Fruit fly (Drosophila melanogaster) whole organism, embryonic: ENCODE data around the gene Ctr9.

Experiments used
- BEAF-32 ChIP-seq: fragments of 200-800 bp; sonication (Bioruptor generic); optimal IDR thresholded peaks from 3 replicates; lab custom pipeline; 2017; ENCODE audit warnings: missing biosample characterization, missing genetic modification characterization, mild to moderate bottlenecking, moderate library complexity, missing genetic modification reagents
- CG10431 ChIP-seq: fragments of 200-800 bp; sonication (Bioruptor generic); optimal IDR thresholded peaks from 3 replicates; lab custom pipeline; 2018; ENCODE audit warnings: missing biosample characterization, mild to moderate bottlenecking, missing genetic modification characterization
- CG11085 ChIP-seq: fragments of 200-800 bp; sonication (Bioruptor generic); IDR thresholded peaks from 2 replicates; pipeline ENCODE4 v1.3.6; 2022; ENCODE audit warnings: missing biosample characterization, missing genetic modification characterization
- CG12104 ChIP-seq: fragments of 200-800 bp; sonication (Bioruptor generic); optimal IDR thresholded peaks from 3 replicates; lab custom pipeline; 2016; ENCODE audit warnings: missing biosample characterization, missing genetic modification characterization
- CG12942 ChIP-seq: fragments of 200-800 bp; sonication (Bioruptor generic); optimal IDR thresholded peaks from 3 replicates; lab custom pipeline; 2016; ENCODE audit warnings: missing biosample characterization, missing genetic modification characterization
- CG13424 ChIP-seq: fragments of 200-800 bp; sonication (Bioruptor generic); optimal IDR thresholded peaks from 2 replicates; lab custom pipeline; 2019; ENCODE audit warnings: missing biosample characterization, mild to moderate bottlenecking, missing genetic modification characterization, moderate library complexity
- CG13894 ChIP-seq: fragments of 200-800 bp; sonication (Bioruptor generic); optimal IDR thresholded peaks from 3 replicates; lab custom pipeline; 2018; ENCODE audit warnings: missing biosample characterization, mild to moderate bottlenecking, missing genetic modification characterization, moderate library complexity
- CG15479 ChIP-seq: fragments of 200-800 bp; sonication (Bioruptor generic); optimal IDR thresholded peaks from 3 replicates; lab custom pipeline; 2019; ENCODE audit warnings: missing biosample characterization, mild to moderate bottlenecking, missing genetic modification characterization, moderate library complexity
- CG16815 ChIP-seq: fragments of 200-800 bp; sonication (Bioruptor generic); optimal IDR thresholded peaks from 3 replicates; lab custom pipeline; 2017; ENCODE audit warnings: missing biosample characterization, mild to moderate bottlenecking, missing genetic modification characterization
- CG1792 ChIP-seq: fragments of 200-800 bp; sonication (Bioruptor generic); optimal IDR thresholded peaks from 2 replicates; lab custom pipeline; 2016; ENCODE audit warnings: missing biosample characterization, missing genetic modification characterization
- CG18476 ChIP-seq: fragments of 200-800 bp; sonication (Bioruptor generic); optimal IDR thresholded peaks from 2 replicates; lab custom pipeline; 2016; ENCODE audit warnings: missing biosample characterization, mild to moderate bottlenecking, missing genetic modification characterization
- CG30431 ChIP-seq: fragments of 200-800 bp; sonication (Bioruptor generic); optimal IDR thresholded peaks from 2 replicates; lab custom pipeline; 2017; ENCODE audit warnings: missing biosample characterization, missing genetic modification characterization
- CG31224 ChIP-seq: fragments of 200-800 bp; sonication (Bioruptor generic); IDR thresholded peaks from 2 replicates; pipeline ENCODE4 v1.3.6; 2022; ENCODE audit warnings: missing biosample characterization, missing genetic modification characterization
- CG4328 ChIP-seq: fragments of 200-800 bp; sonication (Bioruptor generic); optimal IDR thresholded peaks from 3 replicates; lab custom pipeline; 2017; ENCODE audit warnings: missing biosample characterization, missing genetic modification reagents, missing genetic modification characterization
- CG43689 ChIP-seq: fragments of 200-800 bp; sonication (Bioruptor generic); IDR thresholded peaks from 2 replicates; pipeline ENCODE4 v1.3.6; 2022; ENCODE audit warnings: missing biosample characterization, missing genetic modification characterization
- CG5180 ChIP-seq: fragments of 200-800 bp; sonication (Bioruptor generic); optimal IDR thresholded peaks from 3 replicates; lab custom pipeline; 2017; ENCODE audit warnings: missing biosample characterization, missing genetic modification characterization, mild to moderate bottlenecking, moderate library complexity, missing genetic modification reagents
- CG6175 ChIP-seq: fragments of 200-800 bp; sonication (Bioruptor generic); IDR thresholded peaks from 3 replicates; pipeline ENCODE4 v1.3.6; 2022; ENCODE audit warnings: missing biosample characterization, missing genetic modification characterization
- CG7357 ChIP-seq: fragments of 200-800 bp; sonication (Bioruptor generic); IDR thresholded peaks from 3 replicates; pipeline ENCODE4 v1.3.6; 2022; ENCODE audit warnings: missing biosample characterization, missing genetic modification characterization
- CG7556 ChIP-seq: fragments of 200-800 bp; sonication (Bioruptor generic); optimal IDR thresholded peaks from 2 replicates; lab custom pipeline; 2017; ENCODE audit warnings: missing biosample characterization, mild to moderate bottlenecking, missing genetic modification characterization
- CG7839 ChIP-seq: fragments of 200-800 bp; sonication (Bioruptor generic); optimal IDR thresholded peaks from 3 replicates; lab custom pipeline; 2018; ENCODE audit warnings: missing biosample characterization, mild to moderate bottlenecking, missing genetic modification characterization, moderate library complexity
- D19B ChIP-seq: fragments of 200-800 bp; sonication (Bioruptor generic); optimal IDR thresholded peaks from 2 replicates; lab custom pipeline; 2017; ENCODE audit warnings: missing biosample characterization, mild to moderate bottlenecking, missing genetic modification characterization
- Deaf1 ChIP-seq: fragments of 200-800 bp; optimal IDR thresholded peaks from 3 replicates; lab custom pipeline; 2019; ENCODE audit warnings: missing biosample characterization, mild to moderate bottlenecking, missing genetic modification characterization, moderate library complexity
- Fer2 ChIP-seq: fragments of 200-800 bp; sonication (Bioruptor generic); optimal IDR thresholded peaks from 2 replicates; lab custom pipeline; 2018; ENCODE audit warnings: missing biosample characterization, mild to moderate bottlenecking, missing genetic modification characterization, moderate library complexity
- Gsc ChIP-seq: fragments of 200-800 bp; sonication (Bioruptor generic); IDR thresholded peaks from 2 replicates; pipeline ENCODE4 v1.3.6; 2022; ENCODE audit warnings: missing biosample characterization, missing genetic modification characterization
- HHEX ChIP-seq: fragments of 200-800 bp; sonication (Bioruptor generic); optimal IDR thresholded peaks from 3 replicates; lab custom pipeline; 2017; ENCODE audit warnings: missing biosample characterization, mild to moderate bottlenecking, missing genetic modification characterization, missing genetic modification reagents
- Hr78 ChIP-seq, 2 experiments: fragments of 200-800 bp in 1 of 2; fragments of >200 bp in 1 of 2; sonication (Bioruptor generic) in 1 of 2; optimal IDR thresholded peaks; 2 replicates each; lab custom pipeline; 2017 to 2019; ENCODE audit warnings: missing biosample characterization in 2 of 2, missing genetic modification characterization in 2 of 2, mild to moderate bottlenecking in 1 of 2, moderate library complexity in 1 of 2
- Lim3 ChIP-seq: fragments of 200-800 bp; sonication (Bioruptor generic); IDR thresholded peaks from 2 replicates; pipeline ENCODE4 v1.3.6; 2022; ENCODE audit warnings: missing biosample characterization, missing genetic modification characterization
- Med ChIP-seq: fragments of 200-800 bp; sonication (Bioruptor generic); peaks from one replicate; lab custom pipeline; 2016; ENCODE audit warnings: missing biosample characterization, missing genetic modification characterization, mild to moderate bottlenecking, inconsistent platforms, moderate library complexity
- Neu2 ChIP-seq: fragments of 200-800 bp; sonication (Bioruptor generic); optimal IDR thresholded peaks from 3 replicates; lab custom pipeline; 2016; ENCODE audit warnings: missing biosample characterization, missing genetic modification characterization, borderline replicate concordance
- Scr ChIP-seq: fragments of 200-800 bp; sonication (Bioruptor generic); IDR thresholded peaks from 2 replicates; pipeline ENCODE4 v1.3.6; 2022; ENCODE audit warnings: missing biosample characterization, missing genetic modification characterization; ENCODE audit not compliant: partially characterized antibody
- Sry-β ChIP-seq: fragments of 200-800 bp; sonication (Bioruptor generic); optimal IDR thresholded peaks from 2 replicates; lab custom pipeline; 2018; ENCODE audit warnings: missing biosample characterization, mild to moderate bottlenecking, missing genetic modification characterization, moderate library complexity
- abd-A ChIP-seq: fragments of 200-800 bp; sonication (Bioruptor generic); optimal IDR thresholded peaks from 3 replicates; lab custom pipeline; 2019; ENCODE audit warnings: missing biosample characterization, mild to moderate bottlenecking, missing genetic modification characterization, moderate library complexity
- br ChIP-seq: fragments of >200 bp; optimal IDR thresholded peaks from 2 replicates; lab custom pipeline; 2017
- chinmo ChIP-seq: fragments of 200-800 bp; sonication (Bioruptor generic); IDR thresholded peaks from 4 replicates; pipeline ENCODE4 v1.3.6; 2022; ENCODE audit warnings: missing biosample characterization, missing genetic modification characterization; ENCODE audit not compliant: partially characterized antibody
- disco-r ChIP-seq: fragments of 200-800 bp; sonication (Bioruptor generic); optimal IDR thresholded peaks from 2 replicates; lab custom pipeline; 2016; ENCODE audit warnings: missing biosample characterization, missing genetic modification characterization
- dm ChIP-seq: fragments of 200-800 bp; sonication (Bioruptor generic); optimal IDR thresholded peaks from 3 replicates; lab custom pipeline; 2016; ENCODE audit warnings: missing biosample characterization, missing genetic modification characterization
- en ChIP-seq: fragments of 200-800 bp; sonication (Bioruptor generic); optimal IDR thresholded peaks from 2 replicates; lab custom pipeline; 2016; ENCODE audit warnings: missing biosample characterization, missing genetic modification characterization
- gce ChIP-seq: fragments of 200-800 bp; sonication (Bioruptor generic); IDR thresholded peaks from 3 replicates; pipeline ENCODE4 v1.3.6; 2022; ENCODE audit warnings: missing biosample characterization, missing genetic modification characterization
- gsb-n ChIP-seq: fragments of 200-800 bp; sonication (Bioruptor generic); optimal IDR thresholded peaks from 3 replicates; lab custom pipeline; 2018; ENCODE audit warnings: missing biosample characterization, mild to moderate bottlenecking, missing genetic modification characterization
- hb ChIP-seq: fragments of 200-800 bp; sonication (Bioruptor generic); IDR thresholded peaks from 3 replicates; pipeline ENCODE4 v1.3.6; 2022; ENCODE audit warnings: missing biosample characterization, missing genetic modification characterization; ENCODE audit not compliant: partially characterized antibody
- her ChIP-seq: fragments of 200-800 bp; sonication (Bioruptor generic); optimal IDR thresholded peaks from 2 replicates; lab custom pipeline; 2016; ENCODE audit warnings: missing biosample characterization, missing genetic modification characterization
- hkb ChIP-seq, 2 experiments: fragments of 200-800 bp in 1 of 2; fragments of >200 bp in 1 of 2; sonication (Bioruptor generic) in 1 of 2; IDR thresholded peaks in 1 of 2; optimal IDR thresholded peaks in 1 of 2; 2 replicates each; pipeline versions ENCODE4 v1.3.6 to Lab custom; 2017 to 2022; ENCODE audit warnings: missing biosample characterization in 1 of 2, missing genetic modification characterization in 1 of 2
- kah ChIP-seq: fragments of 200-800 bp; sonication (Bioruptor generic); optimal IDR thresholded peaks from 2 replicates; lab custom pipeline; 2018; ENCODE audit warnings: missing biosample characterization, mild to moderate bottlenecking, missing genetic modification characterization
- run ChIP-seq: fragments of 200-800 bp; sonication (Bioruptor generic); optimal IDR thresholded peaks from 3 replicates; lab custom pipeline; 2018; ENCODE audit warnings: missing biosample characterization, mild to moderate bottlenecking, missing genetic modification characterization
- sna ChIP-seq: fragments of 200-800 bp; sonication (Bioruptor generic); IDR thresholded peaks from 2 replicates; pipeline ENCODE4 v1.3.6; 2022; ENCODE audit warnings: missing biosample characterization, missing genetic modification characterization; ENCODE audit not compliant: partially characterized antibody
- sr ChIP-seq: fragments of 200-800 bp; sonication (Bioruptor generic); IDR thresholded peaks from 3 replicates; pipeline ENCODE4 v1.3.6; 2022; ENCODE audit warnings: missing biosample characterization, missing genetic modification characterization
- tio ChIP-seq: fragments of 200-800 bp; sonication (Bioruptor generic); optimal IDR thresholded peaks from 2 replicates; lab custom pipeline; 2017; ENCODE audit warnings: missing biosample characterization, missing genetic modification characterization, inconsistent platforms
- toy ChIP-seq: fragments of 200-800 bp; sonication (Bioruptor generic); IDR thresholded peaks from 2 replicates; pipeline ENCODE4 v1.3.6; 2022; ENCODE audit warnings: missing biosample characterization, missing genetic modification characterization
- wdn ChIP-seq: fragments of 200-800 bp; sonication (Bioruptor generic); IDR thresholded peaks from 2 replicates; pipeline ENCODE4 v1.3.6; 2022; ENCODE audit warnings: missing biosample characterization, missing genetic modification characterization
- zen2 ChIP-seq: fragments of 200-800 bp; sonication (Bioruptor generic); IDR thresholded peaks from 3 replicates; pipeline ENCODE4 v1.3.6; 2022; ENCODE audit warnings: missing biosample characterization, missing genetic modification characterization; ENCODE audit not compliant: partially characterized antibody
- zfh1 ChIP-seq: fragments of 200-800 bp; sonication (Bioruptor generic); IDR thresholded peaks from 3 replicates; pipeline ENCODE4 v1.3.6; 2022; ENCODE audit warnings: missing biosample characterization, missing genetic modification characterization

The Ctr9 gene

dm6 chr3L:1275767-1276166 is 31.3 kb upstream of the Ctr9 start, which contains the start of gene CG32333 (continued):
- TF ChIP-seq CG15479 (GFP tag; lab: Kevin White, UChicago) (no peak), CG1792 (GFP tag; lab: Kevin White, UChicago) (no peak), toy (no peak), Neu2 (no peak), kah (GFP tag; lab: Kevin White, UChicago) (no peak), CG18476 (no peak), gce (GFP tag; lab: Robert Waterston, UW) (no peak), CG12942 (GFP tag; lab: Kevin White, UChicago) (no peak), CG30431 (GFP tag; lab: Kevin White, UChicago) (no peak), her (GFP tag; lab: Kevin White, UChicago) (no peak), br (no peak), sr (GFP tag; lab: Robert Waterston, UW) (no peak), zen2 (GFP tag; lab: Robert Waterston, UW) (no peak), BEAF-32 (GFP tag; lab: Kevin White, UChicago) (no peak), Fer2 (tag; lab: Kevin White, UChicago) (no peak), CG4328 (GFP tag; lab: Kevin White, UChicago) (no peak), hkb (optimal IDR thresholded peaks at IDR 0.05; lab: Kevin White, UChicago) (no peak), hkb (GFP tag; IDR thresholded peaks at IDR 0.05; lab: Robert Waterston, UW) (no peak), CG31224 (GFP tag; lab: Robert Waterston, UW) (no peak), Gsc (no peak), CG13894 (tag; lab: Kevin White, UChicago) (peak; percentile 19), CG12104 (GFP tag; lab: Kevin White, UChicago) (no peak), CG5180 (GFP tag; lab: Kevin White, UChicago) (no peak), wdn (GFP tag; lab: Robert Waterston, UW) (no peak), CG13424 (tag; lab: Kevin White, UChicago) (no peak), Scr (GFP tag; lab: Robert Waterston, UW) (no peak), Deaf1 (peak; percentile 91), gsb-n (no peak), Sry-β (GFP tag; lab: Kevin White, UChicago) (no peak), Hr78 (GFP tag; optimal IDR thresholded peaks at IDR 0.05; lab: Kevin White, UChicago) (no peak), tio (no peak), hb (no peak), sna (GFP tag; lab: Robert Waterston, UW) (no peak), CG11085 (GFP tag; lab: Robert Waterston, UW) (no peak), zfh1 (GFP tag; lab: Robert Waterston, UW) (no peak), Lim3 (GFP tag; lab: Robert Waterston, UW) (no peak), CG16815 (GFP tag; lab: Kevin White, UChicago) (no peak), run (tag; lab: Kevin White, UChicago) (no peak), CG10431 (GFP tag; lab: Kevin White, UChicago) (no peak), CG7357 (GFP tag; lab: Robert Waterston, UW) (no peak), abd-A (tag; lab: Kevin White, UChicago) (peak; percentile 2), chinmo (0 out of 4 replicates have a peak, but pooled peaks have one; percentile 35), CG6175 (no peak), CG43689 (GFP tag; lab: Robert Waterston, UW) (no peak), HHEX (GFP tag; lab: Kevin White, UChicago) (no peak), Med (GFP tag; lab: Kevin White, UChicago) (peak; percentile 67), en (no peak), D19B (GFP tag; lab: Kevin White, UChicago) (no peak), CG7556 (no peak), disco-r (no peak), CG7839 (tag; lab: Kevin White, UChicago) (no peak), dm (GFP tag; lab: Kevin White, UChicago) (no peak)
